Fruit fly (Drosophila melanogaster): Measurements from ENCODE around the gene CG5131.

The CG5131 gene

DNA sequence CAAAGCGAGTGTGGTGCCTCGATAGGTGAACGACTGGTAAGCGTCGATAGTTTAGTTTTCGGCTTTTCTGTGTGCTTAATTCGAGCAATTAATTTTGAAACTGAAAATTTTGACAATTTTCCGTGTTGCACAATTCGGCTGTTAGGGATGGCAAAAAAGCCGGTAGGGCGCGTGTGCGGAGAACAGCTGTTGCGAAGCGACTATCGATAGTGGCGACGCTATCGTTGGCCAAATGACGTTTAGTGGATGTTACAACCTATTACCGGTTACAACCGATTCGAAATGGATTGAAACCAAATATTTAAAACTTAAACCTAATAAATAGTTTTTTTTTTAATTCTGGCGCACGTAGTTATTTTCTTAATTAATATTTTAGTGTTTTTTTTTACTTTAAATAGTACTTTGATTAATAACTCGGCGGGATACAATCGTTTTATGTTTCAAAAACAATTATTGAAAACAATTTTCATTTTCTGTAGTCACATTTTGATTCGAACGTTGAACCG lies 16.7 kb downstream of the CG5131 start, which contains the start of the genes mEFTs and Dhc36C (continued):
- no peak for TF ChIP-seq CG10321 (GFP tag; IDR thresholded peaks at IDR 0.05)
- no peak for TF ChIP-seq bsh (GFP tag; optimal IDR thresholded peaks at IDR 0.05)
- no peak for TF ChIP-seq CG2875 (GFP tag; optimal IDR thresholded peaks at IDR 0.05)
- no peak for TF ChIP-seq CG33557 (GFP tag; optimal IDR thresholded peaks at IDR 0.05)
- no peak for TF ChIP-seq sqz (GFP tag; optimal IDR thresholded peaks at IDR 0.05)
- peak; percentile 43 for TF ChIP-seq gfzf (GFP tag; optimal IDR thresholded peaks at IDR 0.05)
- 0 out of 2 replicates have a peak, but pooled peaks have one; percentile 11 for TF ChIP-seq CG9932 (GFP tag; IDR thresholded peaks at IDR 0.05)
- TF ChIP-seq CG12659 (GFP tag; optimal IDR thresholded peaks at IDR 0.05), result peak; percentile 18
- peak; percentile 84 for TF ChIP-seq CG34224 (GFP tag; IDR thresholded peaks at IDR 0.05; ENCODE audit: partially characterized antibody)
- TF ChIP-seq Ets97D (GFP tag; optimal IDR thresholded peaks at IDR 0.05), result peak; percentile 66
- TF ChIP-seq btn (GFP tag; optimal IDR thresholded peaks at IDR 0.05), result no peak
- TF ChIP-seq ato (GFP tag; IDR thresholded peaks at IDR 0.05; ENCODE audit: partially characterized antibody), result peak; percentile 65
- TF ChIP-seq Fer3 (tag; optimal IDR thresholded peaks at IDR 0.05), result no peak
- TF ChIP-seq vvl (GFP tag; IDR thresholded peaks at IDR 0.05), result peak; percentile 18; the same call in 1 of the 2 replicates
- TF ChIP-seq Med (GFP tag), result peak; percentile 85
- TF ChIP-seq row (GFP tag; IDR thresholded peaks at IDR 0.05), result no peak; the same call in 2 of the 3 replicates
- TF ChIP-seq CG14710 (tag; optimal IDR thresholded peaks at IDR 0.05), result peak; percentile 46
- no peak for TF ChIP-seq CG10431 (GFP tag; optimal IDR thresholded peaks at IDR 0.05)
- peak; percentile 91 for TF ChIP-seq bbx (GFP tag; IDR thresholded peaks at IDR 0.05; ENCODE audit: partially characterized antibody)
- no peak for TF ChIP-seq bab2 (GFP tag; optimal IDR thresholded peaks at IDR 0.05)
- TF ChIP-seq CG2116 (GFP tag; optimal IDR thresholded peaks at IDR 0.05), result peak; percentile 63
- TF ChIP-seq sob (GFP tag; IDR thresholded peaks at IDR 0.05), result peak; percentile 27; the same call in 1 of the 2 replicates
- peak; percentile 66 for TF ChIP-seq MESR4 (GFP tag; optimal IDR thresholded peaks at IDR 0.05)
- peak; percentile 42 for TF ChIP-seq nmo (GFP tag; optimal IDR thresholded peaks at IDR 0.05)
- TF ChIP-seq scrt (GFP tag; optimal IDR thresholded peaks at IDR 0.05), result peak; percentile 45
- peak; percentile 51 for TF ChIP-seq Rfx (GFP tag; IDR thresholded peaks at IDR 0.05)
- peak; percentile 72 for TF ChIP-seq CG14860 (GFP tag; IDR thresholded peaks at IDR 0.05; ENCODE audit: partially characterized antibody)
- TF ChIP-seq unc-4 (GFP tag; IDR thresholded peaks at IDR 0.05; ENCODE audit: partially characterized antibody), result peak; percentile 85
- TF ChIP-seq Sry-δ (GFP tag; optimal IDR thresholded peaks at IDR 0.05), result peak; percentile 93
- TF ChIP-seq da (GFP tag; optimal IDR thresholded peaks at IDR 0.05), result no peak
- no peak for TF ChIP-seq cato (GFP tag; optimal IDR thresholded peaks at IDR 0.05; ENCODE audit: borderline replicate concordance)
- peak; percentile 42 for TF ChIP-seq CG15514 (GFP tag; optimal IDR thresholded peaks at IDR 0.05)
- TF ChIP-seq CG30403 (GFP tag; optimal IDR thresholded peaks at IDR 0.05), result no peak
- peak; percentile 60 for TF ChIP-seq hbn (GFP tag; IDR thresholded peaks at IDR 0.05; ENCODE audit: partially characterized antibody)
- TF ChIP-seq mld (GFP tag; IDR thresholded peaks at IDR 0.05; ENCODE audit: partially characterized antibody), result peak; percentile 57; the same call in 1 of the 3 replicates
- no peak for TF ChIP-seq CG31365 (tag; optimal IDR thresholded peaks at IDR 0.05)
- no peak for TF ChIP-seq CG14050 (GFP tag; IDR thresholded peaks at IDR 0.05)
- TF ChIP-seq CG11085 (GFP tag; IDR thresholded peaks at IDR 0.05), result no peak
- peak; percentile 87 for TF ChIP-seq knrl (GFP tag; IDR thresholded peaks at IDR 0.05; ENCODE audit: partially characterized antibody)
- TF ChIP-seq ci (GFP tag; IDR thresholded peaks at IDR 0.05), result no peak; the same call in 2 of the 3 replicates
- TF ChIP-seq hb (GFP tag; IDR thresholded peaks at IDR 0.05; ENCODE audit: partially characterized antibody), result peak; percentile 74; the same call in 2 of the 3 replicates
- peak; percentile 69 for TF ChIP-seq nerfin-2 (GFP tag; IDR thresholded peaks at IDR 0.05; ENCODE audit: partially characterized antibody)
- peak; percentile 88 for TF ChIP-seq CG16813 (GFP tag; IDR thresholded peaks at IDR 0.05; ENCODE audit: partially characterized antibody)
- TF ChIP-seq CG11696 (GFP tag; IDR thresholded peaks at IDR 0.05), result no peak
- TF ChIP-seq CG4617 (GFP tag; optimal IDR thresholded peaks at IDR 0.05; ENCODE audit: borderline replicate concordance), result peak; percentile 46
- TF ChIP-seq BEAF-32 (GFP tag; optimal IDR thresholded peaks at IDR 0.05), result peak; percentile 86
- TF ChIP-seq HmgZ (tag; optimal IDR thresholded peaks at IDR 0.05), result peak; percentile 37
- no peak for TF ChIP-seq CG34376 (GFP tag; optimal IDR thresholded peaks at IDR 0.05)
